1 fruit fly cellular context compared by ENCODE assay signal in the genomic region with DNA sequence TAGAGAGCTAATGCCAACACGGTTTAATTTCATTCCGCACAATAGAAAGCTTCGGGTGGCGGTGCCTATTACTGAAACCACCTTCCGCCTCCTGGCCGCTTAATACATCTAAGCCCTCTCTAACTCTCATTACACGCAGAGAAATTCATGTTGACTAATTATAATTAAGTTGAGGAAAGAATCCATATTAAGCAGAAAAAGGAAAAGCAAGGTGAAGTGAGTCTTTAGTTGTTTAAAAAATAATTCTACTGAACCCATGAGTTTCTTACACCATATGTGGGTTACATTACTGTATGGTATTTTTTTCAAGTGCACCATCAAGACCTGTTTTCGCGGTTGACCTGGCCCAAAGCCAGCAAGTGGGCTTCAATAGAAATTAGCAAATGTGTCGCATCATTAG.
TF ChIP-seq lines count a peak whose summit lies in the region.

No protein-coding gene starts in this region.

TF ChIP-seq in whole organism, embryonic, 481 proteins besides CTCF, POLR2A, EP300 and RAD21 (continued from another document):
- no peak for TF ChIP-seq CG4820 (GFP tag; optimal IDR thresholded peaks at IDR 0.05; lab: Kevin White, UChicago)
- no peak for TF ChIP-seq CG14014 (GFP tag; IDR thresholded peaks at IDR 0.05; lab: Robert Waterston, UW)
- TF ChIP-seq CG3163 (GFP tag; optimal IDR thresholded peaks at IDR 0.05; lab: Kevin White, UChicago): no peak
- no peak for TF ChIP-seq zfh2 (GFP tag; optimal IDR thresholded peaks at IDR 0.05; lab: Kevin White, UChicago)
- no peak for TF ChIP-seq CG7963 (GFP tag; IDR thresholded peaks at IDR 0.05; lab: Robert Waterston, UW; ENCODE audit: partially characterized antibody)
- no peak for TF ChIP-seq Dref (GFP tag; IDR thresholded peaks at IDR 0.05; lab: Robert Waterston, UW)
